Fruit fly (Drosophila melanogaster) whole organism: Measurements from ENCODE around the gene CG15914.

Experiments
- EcR ChIP-seq, 2 experiments: fragments of >200 bp; optimal IDR thresholded peaks; 2 replicates each; lab custom pipeline; 2017; ENCODE audit warnings: missing biosample characterization in 2 of 2, missing genetic modification characterization in 2 of 2, missing genetic modification reagents in 2 of 2
- pan ChIP-seq: fragments of >200 bp; optimal IDR thresholded peaks from 2 replicates; lab custom pipeline; 2017
- psq ChIP-seq: fragments of >200 bp; optimal IDR thresholded peaks from 2 replicates; lab custom pipeline; 2017

dm6 chrX:15888763-15889162 is 35.5 kb downstream of the CG15914 start:
- TF ChIP-seq EcR (GFP tag; optimal IDR thresholded peaks at IDR 0.05; lab: Kevin White, UChicago), result no peak
- no peak for TF ChIP-seq psq (lab: Kevin White, UChicago)
- no peak for TF ChIP-seq pan (lab: Kevin White, UChicago)
